Worm (Caenorhabditis elegans) whole organism, L4 larva: Measurements from ENCODE around the gene csr-1.
A peak's percentile ranks its signal among the peaks of the same experiment; 100 is the strongest.

Source experiments
- D1046.2 ChIP-seq: fragments of 200-800 bp; sonication (Bioruptor generic); IDR thresholded peaks from 2 replicates; pipeline ENCODE4 v1.3.6; 2022; ENCODE audit warnings: missing genetic modification characterization, missing compliant biosample characterization
- F44E2.7 ChIP-seq: fragments of 200-800 bp; sonication (Bioruptor generic); IDR thresholded peaks from 2 replicates; pipeline ENCODE4 v2.1.2; 2022; ENCODE audit warnings: missing genetic modification characterization, missing compliant biosample characterization
- F49E8.2 ChIP-seq: sonication (generic microtip); optimal IDR thresholded peaks from 2 replicates; lab custom pipeline; 2016; ENCODE audit warnings: missing compliant biosample characterization, mild to moderate bottlenecking, missing genetic modification characterization, borderline replicate concordance
- ZK337.2 ChIP-seq: fragments of 200-800 bp; sonication (Bioruptor generic); IDR thresholded peaks from 2 replicates; pipeline ENCODE4 v1.3.6; 2022; ENCODE audit warnings: missing genetic modification reagents, missing genetic modification characterization, missing compliant biosample characterization
- aha-1 ChIP-seq: fragments of 150-350 bp; peaks from one replicate; lab custom pipeline; 2014; ENCODE audit warnings: missing biosample characterization, missing genetic modification characterization
- aly-2 ChIP-seq: sonication (generic microtip); optimal IDR thresholded peaks from 2 replicates; lab custom pipeline; 2018; ENCODE audit warnings: missing biosample characterization, missing genetic modification characterization
- attf-4 ChIP-seq: sonication (generic microtip); optimal IDR thresholded peaks from 3 replicates; lab custom pipeline; 2017; ENCODE audit warnings: missing biosample characterization, missing genetic modification characterization
- ceh-28 ChIP-seq: fragments of 150-350 bp; optimal IDR thresholded peaks from 2 replicates; lab custom pipeline; 2014; ENCODE audit warnings: missing biosample characterization, missing genetic modification reagents, missing genetic modification characterization
- ceh-32 ChIP-seq: sonication (generic microtip); optimal IDR thresholded peaks from 2 replicates; lab custom pipeline; 2016; ENCODE audit warnings: mild to moderate bottlenecking, missing genetic modification characterization, missing compliant biosample characterization; ENCODE audit not compliant: poor library complexity
- ceh-44 ChIP-seq: fragments of 200-800 bp; sonication (Bioruptor generic); IDR thresholded peaks from 2 replicates; pipeline ENCODE4 v1.3.6; 2022; ENCODE audit warnings: missing genetic modification reagents, missing genetic modification characterization, missing compliant biosample characterization
- ceh-62 ChIP-seq: sonication (generic microtip); optimal IDR thresholded peaks from 2 replicates; lab custom pipeline; 2017; ENCODE audit warnings: missing biosample characterization, missing genetic modification characterization
- ces-1 ChIP-seq: fragments of 150-350 bp; sonication (generic microtip); optimal IDR thresholded peaks from 4 replicates; lab custom pipeline; 2014; ENCODE audit warnings: missing biosample characterization, missing genetic modification reagents, missing genetic modification characterization
- daf-12 ChIP-seq: fragments of 150-350 bp; optimal IDR thresholded peaks from 2 replicates; lab custom pipeline; 2014; ENCODE audit warnings: missing biosample characterization, missing genetic modification reagents, missing genetic modification characterization
- daf-8 ChIP-seq: fragments of 200-800 bp; sonication (Bioruptor generic); IDR thresholded peaks from 2 replicates; pipeline ENCODE4 v1.3.6; 2022; ENCODE audit warnings: missing genetic modification characterization, missing compliant biosample characterization
- dmd-6 ChIP-seq: fragments of 200-800 bp; sonication (Bioruptor generic); IDR thresholded peaks from 2 replicates; pipeline ENCODE4 v1.3.6; 2022; ENCODE audit warnings: missing genetic modification reagents, missing genetic modification characterization, missing compliant biosample characterization
- egl-43 ChIP-seq: fragments of 200-800 bp; sonication (Bioruptor generic); IDR thresholded peaks from 2 replicates; pipeline ENCODE4 v1.3.6; 2022; ENCODE audit warnings: missing genetic modification reagents, missing genetic modification characterization, missing compliant biosample characterization
- fkh-10 ChIP-seq: fragments of 150-350 bp; optimal IDR thresholded peaks from 2 replicates; lab custom pipeline; 2014; ENCODE audit warnings: missing biosample characterization, missing genetic modification reagents, missing genetic modification characterization
- gei-8 ChIP-seq: fragments of 200-800 bp; sonication (Bioruptor generic); optimal IDR thresholded peaks from 2 replicates; lab custom pipeline; 2018; ENCODE audit warnings: mild to moderate bottlenecking, missing genetic modification characterization, missing compliant biosample characterization
- hif-1 ChIP-seq, 2 experiments: sonication (generic microtip); optimal IDR thresholded peaks; 2 replicates each; lab custom pipeline; 2016 to 2017; ENCODE audit warnings: missing compliant biosample characterization in 2 of 2, missing genetic modification characterization in 2 of 2, missing genetic modification reagents in 2 of 2, missing genotype in 2 of 2, mild to moderate bottlenecking in 1 of 2
- hlh-11 ChIP-seq: fragments of 200-800 bp; sonication (Bioruptor generic); optimal IDR thresholded peaks from 2 replicates; lab custom pipeline; 2018; ENCODE audit warnings: mild to moderate bottlenecking, missing genetic modification characterization, missing compliant biosample characterization
- hlh-30 ChIP-seq: sonication (generic microtip); optimal IDR thresholded peaks from 2 replicates; lab custom pipeline; 2017; ENCODE audit warnings: antibody characterized with exemption, mild to moderate bottlenecking, missing genetic modification characterization, missing compliant biosample characterization; ENCODE audit not compliant: insufficient read depth
- hmg-1.1 ChIP-seq: fragments of 200-800 bp; sonication (Bioruptor generic); IDR thresholded peaks from 2 replicates; pipeline ENCODE4 v1.3.6; 2022; ENCODE audit warnings: missing genetic modification reagents, missing genetic modification characterization, missing compliant biosample characterization
- lim-7 ChIP-seq: fragments of 200-800 bp; sonication (Bioruptor generic); IDR thresholded peaks from 2 replicates; pipeline ENCODE4 v1.3.6; 2022; ENCODE audit warnings: missing genetic modification characterization, missing compliant biosample characterization
- lin-15B ChIP-seq: fragments of 150-350 bp; sonication (generic microtip); optimal IDR thresholded peaks from 3 replicates; lab custom pipeline; 2014; ENCODE audit warnings: missing biosample characterization, missing genetic modification characterization
- mdl-1 ChIP-seq, 2 experiments: fragments of 150-350 bp in 1 of 2; sonication (generic microtip) in 1 of 2; optimal IDR thresholded peaks; 2 replicates each; lab custom pipeline; 2014 to 2017; ENCODE audit warnings: missing biosample characterization in 2 of 2, missing genetic modification characterization in 2 of 2
- mep-1 ChIP-seq: fragments of 150-350 bp; sonication (generic microtip); optimal IDR thresholded peaks from 3 replicates; lab custom pipeline; 2014; ENCODE audit warnings: missing biosample characterization, missing genetic modification characterization
- nhr-10 ChIP-seq: fragments of 150-350 bp; optimal IDR thresholded peaks from 2 replicates; lab custom pipeline; 2014; ENCODE audit warnings: missing biosample characterization, missing genetic modification characterization
- nhr-11 ChIP-seq: fragments of 150-350 bp; optimal IDR thresholded peaks from 2 replicates; lab custom pipeline; 2014; ENCODE audit warnings: missing biosample characterization, missing genetic modification characterization
- nhr-25 ChIP-seq: sonication (generic microtip); optimal IDR thresholded peaks from 2 replicates; lab custom pipeline; 2017; ENCODE audit warnings: missing genetic modification characterization, mild to moderate bottlenecking, missing compliant biosample characterization, antibody characterized with exemption, moderate library complexity, borderline replicate concordance; ENCODE audit not compliant: insufficient read depth
- nhr-28 ChIP-seq: fragments of 150-350 bp; optimal IDR thresholded peaks from 2 replicates; lab custom pipeline; 2014; ENCODE audit warnings: missing biosample characterization, missing genetic modification characterization
- nhr-6 ChIP-seq: fragments of 150-350 bp; optimal IDR thresholded peaks from 2 replicates; lab custom pipeline; 2014; ENCODE audit warnings: missing biosample characterization, missing genetic modification characterization
- pha-4 ChIP-seq, 2 experiments: fragments of 150-350 bp in 1 of 2; fragments of 200-800 bp in 1 of 2; sonication (Bioruptor generic) in 1 of 2; IDR thresholded peaks in 1 of 2; optimal IDR thresholded peaks in 1 of 2; 2 replicates each; pipeline versions ENCODE4 v1.3.6 to Lab custom; 2014 to 2022; ENCODE audit warnings: missing genetic modification characterization in 2 of 2, missing genetic modification reagents in 2 of 2, missing biosample characterization in 1 of 2, missing compliant biosample characterization in 1 of 2
- rbr-2 ChIP-seq: sonication (generic microtip); optimal IDR thresholded peaks from 2 replicates; lab custom pipeline; 2016; ENCODE audit warnings: missing genotype, missing genetic modification characterization, missing compliant biosample characterization
- saeg-2 ChIP-seq: fragments of 200-800 bp; sonication (Bioruptor generic); IDR thresholded peaks from 2 replicates; pipeline ENCODE4 v1.3.6; 2022; ENCODE audit warnings: missing genetic modification reagents, missing genetic modification characterization, missing compliant biosample characterization
- sdz-12 ChIP-seq: fragments of 200-800 bp; sonication (Bioruptor generic); optimal IDR thresholded peaks from 2 replicates; lab custom pipeline; 2018; ENCODE audit warnings: mild to moderate bottlenecking, missing genetic modification characterization, missing compliant biosample characterization
- snpc-4 ChIP-seq: fragments of 150-350 bp; optimal IDR thresholded peaks from 2 replicates; lab custom pipeline; 2014; ENCODE audit warnings: missing biosample characterization, missing genetic modification characterization
- spr-1 ChIP-seq: sonication (generic microtip); optimal IDR thresholded peaks from 2 replicates; lab custom pipeline; 2016; ENCODE audit warnings: mild to moderate bottlenecking, missing genetic modification characterization, missing compliant biosample characterization
- tag-97 ChIP-seq: fragments of 200-800 bp; sonication (Bioruptor generic); IDR thresholded peaks from 2 replicates; pipeline ENCODE4 v1.3.6; 2022; ENCODE audit warnings: missing genetic modification characterization, missing compliant biosample characterization
- tra-1 ChIP-seq: fragments of 200-800 bp; sonication (Bioruptor generic); IDR thresholded peaks from 2 replicates; pipeline ENCODE4 v1.3.6; 2022; ENCODE audit warnings: missing genetic modification reagents, missing genetic modification characterization, missing compliant biosample characterization
- unc-62 ChIP-seq, 3 experiments: fragments of 150-350 bp in 1 of 3; sonication (generic microtip); optimal IDR thresholded peaks in 2 of 3; peaks in 1 of 3; 1 replicate in 1 of 3; 2 replicates in 2 of 3; lab custom pipeline; 2014 to 2017; ENCODE audit warnings: missing biosample characterization in 3 of 3, missing genetic modification characterization in 3 of 3, missing genetic modification reagents in 3 of 3, missing genotype in 1 of 3
- zag-1 ChIP-seq: fragments of 150-350 bp; optimal IDR thresholded peaks from 2 replicates; lab custom pipeline; 2014; ENCODE audit warnings: missing biosample characterization, missing genetic modification characterization
- zip-2 ChIP-seq: fragments of 150-350 bp; optimal IDR thresholded peaks from 2 replicates; lab custom pipeline; 2014; ENCODE audit warnings: missing biosample characterization, missing genetic modification characterization
- ztf-11 ChIP-seq: fragments of 150-350 bp; optimal IDR thresholded peaks from 2 replicates; lab custom pipeline; 2014; ENCODE audit warnings: missing biosample characterization, missing genetic modification characterization

The csr-1 gene

DNA sequence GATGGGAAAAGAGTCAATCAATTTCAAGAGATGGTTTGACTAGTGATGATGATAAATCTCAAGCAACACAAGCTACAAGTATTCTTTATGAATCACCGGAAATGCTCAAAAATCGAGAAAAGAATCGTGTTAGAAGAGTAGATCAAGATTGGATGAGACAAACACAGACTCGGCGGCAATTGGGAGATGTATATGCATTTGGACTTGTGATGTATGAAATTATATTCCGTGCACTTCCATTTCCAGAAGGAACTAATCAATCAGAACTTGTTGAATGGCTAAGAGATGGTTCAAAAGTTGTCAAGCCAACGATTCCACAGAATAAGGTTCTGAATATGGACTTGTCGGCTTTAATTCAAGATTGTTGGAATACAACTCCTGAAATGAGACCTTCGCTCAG is 25.2 kb upstream of the csr-1 start:
- TF ChIP-seq F44E2.7 (GFP tag; lab: Robert Waterston, UW) (no peak), unc-62 (GFP tag; optimal IDR thresholded peaks at IDR 0.05 in 1 of 2; lab: Kevin White, UChicago) (peak in 1 of 2 experiments; percentile 92), unc-62 (tag; optimal IDR thresholded peaks at IDR 0.05; lab: Kevin White, UChicago) (no peak)

ce11 chrIV:7933733-7934132 is 23.3 kb upstream of the csr-1 start, which contains the start of gene bbs-2:
bbs-2 (plus strand) TSS chrIV:7934033.
- TF ChIP-seq gei-8 (GFP tag; lab: Kevin White, UChicago): no peak
- TF ChIP-seq sdz-12 (GFP tag; lab: Kevin White, UChicago): no peak
- no peak for TF ChIP-seq attf-4 (tag; lab: Kevin White, UChicago)
- TF ChIP-seq ceh-44 (GFP tag; lab: Robert Waterston, UW): no peak
- no peak for TF ChIP-seq pha-4 (GFP tag; IDR thresholded peaks at IDR 0.05; lab: Robert Waterston, UW)
- no peak for TF ChIP-seq pha-4 (tag; optimal IDR thresholded peaks at IDR 0.05; lab: Kevin White, UChicago)
- no peak for TF ChIP-seq ztf-11 (tag; lab: Kevin White, UChicago)
- no peak for TF ChIP-seq dmd-6
- TF ChIP-seq hlh-11 (tag; lab: Kevin White, UChicago): no peak
- TF ChIP-seq tag-97: no peak
- TF ChIP-seq nhr-28 (tag; lab: Kevin White, UChicago): no peak
- TF ChIP-seq ceh-62 (tag; lab: Kevin White, UChicago): no peak
- no peak for TF ChIP-seq hmg-1.1 (GFP tag; lab: Robert Waterston, UW)
- TF ChIP-seq zag-1 (tag; lab: Kevin White, UChicago): no peak
- no peak for TF ChIP-seq aly-2
- no peak for TF ChIP-seq F44E2.7 (GFP tag; lab: Robert Waterston, UW)
- no peak for TF ChIP-seq D1046.2

DNA sequence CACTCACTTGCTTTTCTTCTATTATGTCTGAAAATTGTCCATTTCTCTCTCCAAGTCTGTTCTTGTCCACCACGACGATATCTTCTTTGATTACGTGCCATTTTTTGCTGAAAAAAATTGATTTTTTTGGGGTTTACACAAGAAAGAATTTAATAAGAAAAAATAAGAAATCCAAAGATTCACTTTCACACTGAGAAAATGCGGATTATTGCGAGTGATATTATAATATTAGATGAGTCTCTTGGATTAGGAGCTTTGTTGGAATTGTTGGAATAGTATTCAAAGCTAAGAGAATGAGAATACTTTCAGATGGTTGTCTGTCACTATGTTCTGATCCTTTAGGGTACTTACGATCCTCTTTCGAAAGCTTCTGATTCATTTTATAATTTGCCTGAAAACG is 18.2 kb upstream of the csr-1 start, which contains the start of gene F20D12.7:
Gene F20D12.7 (minus strand): TSS at position 101 of the 400 bp plus-strand sequence.
- TF ChIP-seq rbr-2 (tag; lab: Kevin White, UChicago): no peak
- TF ChIP-seq, all 104 proteins: peak for 0

- TF ChIP-seq saeg-2 (GFP tag; lab: Robert Waterston, UW) (no peak), hif-1 (tag; optimal IDR thresholded peaks at IDR 0.05; lab: Kevin White, UChicago) (no peak), nhr-10 (no peak), aha-1 (tag; lab: Kevin White, UChicago) (no peak), spr-1 (tag; lab: Kevin White, UChicago) (no peak), fkh-10 (no peak), daf-8 (GFP tag; lab: Robert Waterston, UW) (no peak), ztf-11 (tag; lab: Kevin White, UChicago) (no peak), mdl-1 (tag; optimal IDR thresholded peaks at IDR 0.05; lab: Kevin White, UChicago) (no peak), zip-2 (tag; lab: Kevin White, UChicago) (no peak), ceh-28 (tag; lab: Kevin White, UChicago) (no peak), ZK337.2 (GFP tag; lab: Robert Waterston, UW) (no peak), snpc-4 (no peak)
These were observed 16.1 kb upstream of the csr-1 start, which contains the start of gene exc-9 for ce11 chrIV:7940919-7941318. exc-9 (minus strand) TSS chrIV:7941019.

ce11 chrIV:7943272-7943671 is 13.8 kb upstream of the csr-1 start:
- TF ChIP-seq F49E8.2 (tag; lab: Kevin White, UChicago): no peak
- no peak for TF ChIP-seq nhr-25 (tag; lab: Kevin White, UChicago)
- no peak for TF ChIP-seq tra-1 (GFP tag; lab: Robert Waterston, UW)
- TF ChIP-seq ces-1 (GFP tag; lab: Kevin White, UChicago): no peak
- no peak for TF ChIP-seq F44E2.7 (GFP tag; lab: Robert Waterston, UW)
- TF ChIP-seq unc-62 (GFP tag; optimal IDR thresholded peaks at IDR 0.05 in 1 of 2; lab: Kevin White, UChicago): peak in 1 of 2 experiments; percentile 61
- TF ChIP-seq unc-62 (tag; optimal IDR thresholded peaks at IDR 0.05; lab: Kevin White, UChicago): no peak
- TF ChIP-seq pha-4 (GFP tag; IDR thresholded peaks at IDR 0.05; lab: Robert Waterston, UW): no peak
- no peak for TF ChIP-seq pha-4 (tag; optimal IDR thresholded peaks at IDR 0.05; lab: Kevin White, UChicago)
- TF ChIP-seq lin-15B (tag; lab: Kevin White, UChicago): no peak
- no peak for TF ChIP-seq egl-43 (GFP tag; lab: Robert Waterston, UW)
- peak; percentile 28 for TF ChIP-seq mep-1 (tag; lab: Kevin White, UChicago)
- TF ChIP-seq nhr-6 (tag; lab: Kevin White, UChicago): no peak
- TF ChIP-seq ceh-32: no peak
- no peak for TF ChIP-seq lim-7 (GFP tag; lab: Robert Waterston, UW)
- TF ChIP-seq nhr-11: no peak
- TF ChIP-seq ceh-62 (tag; lab: Kevin White, UChicago): no peak
- TF ChIP-seq daf-12 (tag; lab: Kevin White, UChicago): no peak
- peak; percentile 57 for TF ChIP-seq hlh-30
